Fruit fly (Drosophila melanogaster) Kc167 (cell line): ENCODE data around the gene wfs1.

Source experiments
- Myc ChIP-seq: fragments of >200 bp; optimal IDR thresholded peaks from 2 replicates; lab custom pipeline; 2017; ENCODE audit warnings: missing external identifiers
- psq ChIP-seq: fragments of >200 bp; optimal IDR thresholded peaks from 2 replicates; lab custom pipeline; 2017; ENCODE audit warnings: missing external identifiers
- ttk ChIP-seq: sonication (Bioruptor generic); optimal IDR thresholded peaks from 2 replicates; lab custom pipeline; 2017; ENCODE audit warnings: missing external identifiers

DNA sequence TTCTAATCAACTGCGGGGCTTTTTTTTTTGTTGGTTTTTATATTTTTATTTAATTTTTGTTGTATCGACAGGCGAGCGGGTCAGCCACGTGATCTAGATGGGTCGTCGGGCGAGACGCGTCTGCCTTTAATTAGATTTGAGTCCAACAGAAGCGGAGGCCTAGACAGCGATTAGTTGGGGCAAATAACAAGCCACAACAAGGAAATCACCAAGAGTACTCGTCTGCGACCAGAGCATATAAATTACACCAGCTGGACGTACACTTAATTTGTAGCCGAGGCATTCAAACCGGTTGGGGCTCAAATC, 5.3 kb downstream of the wfs1 start:
- TF ChIP-seq psq (lab: Kevin White, UChicago) (no peak), Myc (lab: Kevin White, UChicago) (no peak), ttk (lab: Kevin White, UChicago) (no peak)
